Fruit fly (Drosophila melanogaster): ENCODE measurements around the gene alpha-Man-IIa.

The alpha-Man-IIa gene

dm6 chr3R:9418373-9419299 lies 6.3 kb downstream of the alpha-Man-IIa start (continued):
- TF ChIP-seq Hmr (GFP tag; optimal IDR thresholded peaks at IDR 0.05) (no peak), gfzf (GFP tag; optimal IDR thresholded peaks at IDR 0.05) (no peak), Ets65A (GFP tag) (no peak), ro (GFP tag; IDR thresholded peaks at IDR 0.05) (no peak), Poxn (GFP tag; IDR thresholded peaks at IDR 0.05) (no peak), CG8359 (GFP tag; optimal IDR thresholded peaks at IDR 0.05; ENCODE audit: borderline replicate concordance) (no peak), Xrp1 (GFP tag; IDR thresholded peaks at IDR 0.05) (no peak), Hey (tag; optimal IDR thresholded peaks at IDR 0.05) (no peak), CG8290 (GFP tag; optimal IDR thresholded peaks at IDR 0.05) (no peak), CG8290 (tag; optimal IDR thresholded peaks at IDR 0.05) (no peak), CG10654 (GFP tag; optimal IDR thresholded peaks at IDR 0.05) (no peak), gro (GFP tag; optimal IDR thresholded peaks at IDR 0.05) (no peak), Trl (optimal IDR thresholded peaks at IDR 0.05) (peak; percentile 1 to 77), Trl (GFP tag; optimal IDR thresholded peaks at IDR 0.05) (no peak), ase (GFP tag; IDR thresholded peaks at IDR 0.05) (no peak), HHEX (GFP tag; optimal IDR thresholded peaks at IDR 0.05) (no peak), CG33213 (GFP tag; optimal IDR thresholded peaks at IDR 0.05) (no peak), Blimp-1 (GFP tag; optimal IDR thresholded peaks at IDR 0.05) (peak; percentile 8), Vsx1 (GFP tag; optimal IDR thresholded peaks at IDR 0.05) (peak; percentile 19), Pdp1 (GFP tag; optimal IDR thresholded peaks at IDR 0.05) (peak in 1 of 2 experiments; percentile 98), MTF-1 (GFP tag; optimal IDR thresholded peaks at IDR 0.05; ENCODE audit: borderline replicate concordance) (no peak), gcm2 (GFP tag; optimal IDR thresholded peaks at IDR 0.05) (no peak), D19A (tag; optimal IDR thresholded peaks at IDR 0.05) (no peak), CG17385 (GFP tag; optimal IDR thresholded peaks at IDR 0.05) (peak; percentile 85), CHES-1-like (GFP tag; optimal IDR thresholded peaks at IDR 0.05) (no peak), scrt (GFP tag; optimal IDR thresholded peaks at IDR 0.05) (peak; percentile 4), CG2889 (GFP tag; IDR thresholded peaks at IDR 0.05) (no peak), CG15514 (GFP tag; optimal IDR thresholded peaks at IDR 0.05) (peak; percentile 7), CG13123 (GFP tag; optimal IDR thresholded peaks at IDR 0.05) (no peak), Dad (GFP tag; optimal IDR thresholded peaks at IDR 0.05) (no peak), prd (optimal IDR thresholded peaks at IDR 0.05) (no peak), prd (GFP tag; IDR thresholded peaks at IDR 0.05) (no peak), eyg (GFP tag; optimal IDR thresholded peaks at IDR 0.05) (peak; percentile 3), phol (tag; optimal IDR thresholded peaks at IDR 0.05) (no peak), CG7271 (tag; optimal IDR thresholded peaks at IDR 0.05) (no peak), rib (GFP tag; IDR thresholded peaks at IDR 0.05) (no peak)

- peak; percentile 89 for TF ChIP-seq sens (GFP tag)
- peak; percentile 9 for TF ChIP-seq bigmax (GFP tag; optimal IDR thresholded peaks at IDR 0.05)
- no peak for TF ChIP-seq croc (GFP tag; conservative IDR thresholded peaks at IDR 0.05)
- TF ChIP-seq kay (GFP tag; optimal IDR thresholded peaks at IDR 0.05), result no peak
- no peak for TF ChIP-seq pum (GFP tag; optimal IDR thresholded peaks at IDR 0.05)
- no peak for TF ChIP-seq MBD-R2 (GFP tag; IDR thresholded peaks at IDR 0.05)
- peak; percentile 34 for TF ChIP-seq CG13624 (GFP tag; optimal IDR thresholded peaks at IDR 0.05)
- TF ChIP-seq wek (GFP tag; optimal IDR thresholded peaks at IDR 0.05), result no peak
- TF ChIP-seq Hsf (GFP tag; optimal IDR thresholded peaks at IDR 0.05), result no peak
- peak; percentile 60 for TF ChIP-seq CG3163 (GFP tag; optimal IDR thresholded peaks at IDR 0.05)
- TF ChIP-seq Atf3 (GFP tag; optimal IDR thresholded peaks at IDR 0.05), result no peak
- TF ChIP-seq CG33557 (GFP tag; optimal IDR thresholded peaks at IDR 0.05), result no peak
- TF ChIP-seq CkIIα-i1 (GFP tag; IDR thresholded peaks at IDR 0.05), result no peak
- TF ChIP-seq Pdp1 (GFP tag; optimal IDR thresholded peaks at IDR 0.05), result no peak
- TF ChIP-seq grn (GFP tag; optimal IDR thresholded peaks at IDR 0.05), result no peak
- no peak for TF ChIP-seq CG18764 (GFP tag; optimal IDR thresholded peaks at IDR 0.05)
- no peak for TF ChIP-seq Taf1 (GFP tag; IDR thresholded peaks at IDR 0.05)
- no peak for TF ChIP-seq Camta (GFP tag; optimal IDR thresholded peaks at IDR 0.05)
These were observed 6.9 kb downstream of the alpha-Man-IIa start for dm6 chr3R:9419300-9419652.
